Worm (Caenorhabditis elegans) whole organism, L2 larva: Measurements from ENCODE around the gene josd-1.

ENCODE experiments used
- C34F6.9 ChIP-seq: fragments of 150-350 bp; optimal IDR thresholded peaks from 2 replicates; lab custom pipeline; 2014; ENCODE audit warnings: missing biosample characterization, missing genetic modification characterization
- F13H6.1 ChIP-seq: sonication (generic microtip); optimal IDR thresholded peaks from 2 replicates; lab custom pipeline; 2016; ENCODE audit warnings: missing genetic modification characterization, missing compliant biosample characterization
- R02D3.7 ChIP-seq: fragments of 150-350 bp; optimal IDR thresholded peaks from 2 replicates; lab custom pipeline; 2014; ENCODE audit warnings: missing biosample characterization, missing genetic modification characterization
- Y55F3AM.14 ChIP-seq: fragments of 200-800 bp; sonication (Bioruptor generic); optimal IDR thresholded peaks from 2 replicates; lab custom pipeline; 2018; ENCODE audit warnings: mild to moderate bottlenecking, missing genetic modification characterization, missing compliant biosample characterization
- ZK546.5 ChIP-seq: sonication (generic microtip); optimal IDR thresholded peaks from 2 replicates; lab custom pipeline; 2017; ENCODE audit warnings: missing biosample characterization, missing genetic modification characterization
- alr-1 ChIP-seq: fragments of 150-350 bp; optimal IDR thresholded peaks from 2 replicates; lab custom pipeline; 2014; ENCODE audit warnings: missing biosample characterization, missing genetic modification characterization
- aly-2 ChIP-seq: fragments of 150-350 bp; optimal IDR thresholded peaks from 2 replicates; lab custom pipeline; 2014; ENCODE audit warnings: missing biosample characterization, missing genetic modification characterization
- ama-1 ChIP-seq: fragments of 150-350 bp; optimal IDR thresholded peaks from 2 replicates; lab custom pipeline; 2018; ENCODE audit warnings: inconsistent platforms
- blmp-1 ChIP-seq: sonication (generic microtip); optimal IDR thresholded peaks from 2 replicates; lab custom pipeline; 2017; ENCODE audit warnings: missing genetic modification characterization, mild to moderate bottlenecking, missing compliant biosample characterization, antibody characterized with exemption, moderate library complexity; ENCODE audit not compliant: insufficient read depth
- ceh-16 ChIP-seq: fragments of 150-350 bp; optimal IDR thresholded peaks from 2 replicates; lab custom pipeline; 2014; ENCODE audit warnings: missing biosample characterization, missing genetic modification characterization
- ceh-82 ChIP-seq: fragments of 150-350 bp; optimal IDR thresholded peaks from 2 replicates; lab custom pipeline; 2014; ENCODE audit warnings: missing biosample characterization, missing genetic modification characterization
- crh-2 ChIP-seq: sonication (generic microtip); optimal IDR thresholded peaks from 2 replicates; lab custom pipeline; 2017; ENCODE audit warnings: missing biosample characterization, missing genetic modification characterization
- dmd-4 ChIP-seq: sonication (generic microtip); optimal IDR thresholded peaks from 2 replicates; lab custom pipeline; 2017; ENCODE audit warnings: missing biosample characterization, missing genetic modification characterization
- egl-27 ChIP-seq: sonication (generic microtip); optimal IDR thresholded peaks from 3 replicates; lab custom pipeline; 2017; ENCODE audit warnings: missing biosample characterization, missing genetic modification reagents, missing genetic modification characterization
- elt-3 ChIP-seq: sonication (generic microtip); optimal IDR thresholded peaks from 2 replicates; lab custom pipeline; 2017; ENCODE audit warnings: missing biosample characterization, missing genetic modification characterization
- fos-1 ChIP-seq: fragments of 150-350 bp; optimal IDR thresholded peaks from 2 replicates; lab custom pipeline; 2014; ENCODE audit warnings: missing biosample characterization, missing genetic modification characterization
- gmeb-1 ChIP-seq: fragments of 150-350 bp; optimal IDR thresholded peaks from 2 replicates; lab custom pipeline; 2014; ENCODE audit warnings: missing biosample characterization, missing genetic modification characterization
- lin-11 ChIP-seq: fragments of 150-350 bp; sonication (generic microtip); optimal IDR thresholded peaks from 2 replicates; lab custom pipeline; 2014; ENCODE audit warnings: missing biosample characterization, missing genetic modification characterization, inconsistent platforms, mixed read lengths
- lin-13 ChIP-seq: fragments of 150-350 bp; optimal IDR thresholded peaks from 2 replicates; lab custom pipeline; 2014; ENCODE audit warnings: missing biosample characterization, missing genetic modification reagents, missing genetic modification characterization
- lin-39 ChIP-seq: fragments of 150-350 bp; optimal IDR thresholded peaks from 2 replicates; lab custom pipeline; 2014; ENCODE audit warnings: missing biosample characterization, missing genetic modification reagents, missing genetic modification characterization
- lsy-2 ChIP-seq, 2 experiments: fragments of 150-350 bp in 1 of 2; sonication (generic microtip) in 1 of 2; optimal IDR thresholded peaks; 2 replicates each; lab custom pipeline; 2014 to 2017; ENCODE audit warnings: missing biosample characterization in 2 of 2, missing genetic modification characterization in 2 of 2
- mab-5 ChIP-seq: fragments of 150-350 bp; optimal IDR thresholded peaks from 2 replicates; lab custom pipeline; 2014; ENCODE audit warnings: missing biosample characterization, missing genetic modification characterization
- mbf-1 ChIP-seq: sonication (generic microtip); optimal IDR thresholded peaks from 2 replicates; lab custom pipeline; 2017; ENCODE audit warnings: missing biosample characterization, missing genetic modification characterization
- mdl-1 ChIP-seq, 2 experiments: fragments of 150-350 bp in 1 of 2; sonication (generic microtip) in 1 of 2; optimal IDR thresholded peaks; 2 replicates each; lab custom pipeline; 2017; ENCODE audit warnings: missing biosample characterization in 2 of 2, missing genetic modification characterization in 2 of 2
- nhr-10 ChIP-seq: sonication (generic microtip); optimal IDR thresholded peaks from 2 replicates; lab custom pipeline; 2017; ENCODE audit warnings: missing biosample characterization, missing genetic modification characterization
- nhr-12 ChIP-seq: fragments of 150-350 bp; optimal IDR thresholded peaks from 2 replicates; lab custom pipeline; 2014; ENCODE audit warnings: missing biosample characterization, missing genetic modification characterization
- nhr-129 ChIP-seq: fragments of 150-350 bp; optimal IDR thresholded peaks from 2 replicates; lab custom pipeline; 2014; ENCODE audit warnings: missing biosample characterization, missing genetic modification characterization
- nhr-21 ChIP-seq: fragments of 150-350 bp; optimal IDR thresholded peaks from 2 replicates; lab custom pipeline; 2014; ENCODE audit warnings: missing biosample characterization, missing genetic modification characterization
- nhr-23 ChIP-seq: fragments of 150-350 bp; optimal IDR thresholded peaks from 2 replicates; lab custom pipeline; 2014; ENCODE audit warnings: missing biosample characterization, missing genetic modification reagents, missing genetic modification characterization
- nhr-237 ChIP-seq: fragments of 150-350 bp; optimal IDR thresholded peaks from 2 replicates; lab custom pipeline; 2014; ENCODE audit warnings: missing biosample characterization, missing genetic modification characterization
- nhr-25 ChIP-seq: fragments of 150-350 bp; sonication (generic microtip); optimal IDR thresholded peaks from 3 replicates; lab custom pipeline; 2014; ENCODE audit warnings: missing biosample characterization, missing genetic modification characterization
- nhr-6 ChIP-seq: fragments of 150-350 bp; optimal IDR thresholded peaks from 2 replicates; lab custom pipeline; 2014; ENCODE audit warnings: missing biosample characterization, missing genetic modification characterization
- nhr-77 ChIP-seq: fragments of 150-350 bp; optimal IDR thresholded peaks from 2 replicates; lab custom pipeline; 2014; ENCODE audit warnings: missing biosample characterization, missing genetic modification characterization
- sem-4 ChIP-seq: fragments of 150-350 bp; optimal IDR thresholded peaks from 2 replicates; lab custom pipeline; 2014; ENCODE audit warnings: missing biosample characterization, missing genetic modification reagents, missing genetic modification characterization
- skn-1 ChIP-seq: sonication (generic microtip); optimal IDR thresholded peaks from 2 replicates; lab custom pipeline; 2017; ENCODE audit warnings: missing biosample characterization, missing genetic modification characterization
- sma-3 ChIP-seq: sonication (generic microtip); optimal IDR thresholded peaks from 2 replicates; lab custom pipeline; 2016; ENCODE audit warnings: missing genetic modification reagents, missing genetic modification characterization, missing compliant biosample characterization
- sma-9 ChIP-seq, 2 experiments: fragments of 150-350 bp in 1 of 2; sonication (generic microtip) in 1 of 2; optimal IDR thresholded peaks; 2 replicates each; lab custom pipeline; 2014 to 2016; ENCODE audit warnings: missing genetic modification characterization in 2 of 2, mild to moderate bottlenecking in 1 of 2, missing biosample characterization in 1 of 2, missing compliant biosample characterization in 1 of 2, missing genetic modification reagents in 1 of 2, moderate library complexity in 1 of 2
- snpc-4 ChIP-seq: fragments of 150-350 bp; optimal IDR thresholded peaks from 2 replicates; lab custom pipeline; 2014; ENCODE audit warnings: missing biosample characterization, missing genetic modification characterization
- zag-1 ChIP-seq: fragments of 150-350 bp; optimal IDR thresholded peaks from 2 replicates; lab custom pipeline; 2014; ENCODE audit warnings: missing biosample characterization, missing genetic modification characterization
- ztf-1 ChIP-seq: fragments of 200-800 bp; sonication (Bioruptor generic); conservative IDR thresholded peaks from 2 replicates; pipeline ENCODE4 v1.3.6; 2022; ENCODE audit warnings: missing genetic modification characterization, missing compliant biosample characterization
- ztf-11 ChIP-seq: sonication (generic microtip); optimal IDR thresholded peaks from 2 replicates; lab custom pipeline; 2017; ENCODE audit warnings: missing biosample characterization, missing genetic modification characterization
- ztf-4 ChIP-seq: fragments of 150-350 bp; optimal IDR thresholded peaks from 2 replicates; lab custom pipeline; 2014; ENCODE audit warnings: missing biosample characterization, missing genetic modification characterization

The josd-1 gene

ce11 chrIII:2873116-2873644 is 36.7 kb downstream of the josd-1 start:
- TF ChIP-seq nhr-12 (tag; lab: Kevin White, UChicago) (no peak), ceh-82 (tag; lab: Kevin White, UChicago) (no peak), nhr-25 (tag; lab: Kevin White, UChicago) (peak; percentile 49), ztf-11 (tag; lab: Kevin White, UChicago) (no peak), blmp-1 (tag; lab: Kevin White, UChicago) (peak; percentile 74), nhr-237 (tag; lab: Kevin White, UChicago) (no peak)

DNA sequence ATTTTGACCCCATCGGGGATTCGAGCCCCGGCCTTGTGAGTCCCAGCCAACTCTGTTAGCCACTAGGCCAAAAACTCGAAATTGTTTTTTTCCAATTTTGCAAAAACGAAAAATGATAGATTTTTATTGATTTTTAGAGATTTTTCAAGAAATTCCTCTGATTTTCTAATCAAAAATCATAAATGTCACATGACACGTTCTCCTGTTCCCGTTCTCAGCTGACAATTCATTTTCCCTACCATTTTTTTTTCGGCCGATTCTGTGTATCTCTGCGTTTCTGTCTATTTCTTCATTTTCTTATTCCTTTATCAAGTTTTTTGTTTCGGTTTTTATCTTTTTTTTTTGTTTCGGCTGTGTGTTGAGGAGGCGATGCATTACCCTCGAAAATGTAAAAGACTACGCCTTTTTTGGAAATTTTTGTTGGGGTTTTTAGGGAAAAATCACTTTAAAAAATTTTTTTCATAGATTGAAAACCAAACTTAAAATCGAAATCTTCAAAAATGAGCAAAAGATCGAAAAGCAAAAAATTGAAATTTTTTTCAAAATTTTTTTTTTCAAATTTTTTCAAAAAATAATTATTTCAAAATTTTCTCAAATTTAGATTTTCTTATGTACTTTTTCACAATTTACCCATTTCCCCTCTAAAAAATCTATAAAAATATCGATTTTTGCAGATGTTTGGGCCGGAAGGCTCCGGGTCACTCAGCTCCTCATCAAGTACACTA is 37.9 kb downstream of the josd-1 start, which contains the start of gene klf-1:
TSS of gene klf-1 (plus strand) at position 675 of the 725 bp plus-strand sequence.
- peak in 1 of 2 experiments; percentile 18 for TF ChIP-seq lsy-2 (tag; optimal IDR thresholded peaks at IDR 0.05; lab: Kevin White, UChicago)
- TF ChIP-seq elt-3 (tag; lab: Kevin White, UChicago), result no peak
- no peak for TF ChIP-seq nhr-23 (tag; lab: Kevin White, UChicago)
- TF ChIP-seq blmp-1 (tag; lab: Kevin White, UChicago), result peak; percentile 32
- TF ChIP-seq mab-5, result no peak
- peak; percentile 36 for TF ChIP-seq sma-3 (GFP tag; lab: Kevin White, UChicago)
- no peak for TF ChIP-seq R02D3.7
- TF ChIP-seq sma-9 (GFP tag; optimal IDR thresholded peaks at IDR 0.05; lab: Kevin White, UChicago), result peak; percentile 42
- TF ChIP-seq sma-9 (tag; optimal IDR thresholded peaks at IDR 0.05; lab: Kevin White, UChicago), result no peak
- no peak for TF ChIP-seq mbf-1 (tag; lab: Kevin White, UChicago)
- no peak for TF ChIP-seq nhr-6 (tag; lab: Kevin White, UChicago)
- TF ChIP-seq lin-11, result no peak
- TF ChIP-seq ZK546.5, result no peak
- TF ChIP-seq ztf-1 (GFP tag; lab: Robert Waterston, UW), result no peak
- peak; percentile 14 for TF ChIP-seq nhr-21 (tag; lab: Kevin White, UChicago)
- no peak for TF ChIP-seq C34F6.9 (tag; lab: Kevin White, UChicago)
- peak; percentile 3 for TF ChIP-seq gmeb-1
- peak; percentile 9 for TF ChIP-seq F13H6.1 (tag; lab: Kevin White, UChicago)
- no peak for TF ChIP-seq aly-2 (tag; lab: Kevin White, UChicago)
- TF ChIP-seq egl-27 (tag; lab: Kevin White, UChicago), result no peak
- TF ChIP-seq ztf-4 (tag; lab: Kevin White, UChicago), result no peak
- peak; percentile 59 for TF ChIP-seq nhr-25 (tag; lab: Kevin White, UChicago)
- no peak for TF ChIP-seq Y55F3AM.14 (GFP tag; lab: Kevin White, UChicago)
- TF ChIP-seq ceh-16, result no peak
- no peak for TF ChIP-seq nhr-12 (tag; lab: Kevin White, UChicago)
- TF ChIP-seq skn-1, result no peak
- peak; percentile 19 for TF ChIP-seq fos-1 (tag; lab: Kevin White, UChicago)
- TF ChIP-seq ama-1 (lab: Kevin White, UChicago), result no peak
- no peak for TF ChIP-seq nhr-10 (tag; lab: Kevin White, UChicago)
- no peak for TF ChIP-seq dmd-4 (tag; lab: Kevin White, UChicago)
- peak; percentile 61 for TF ChIP-seq crh-2 (tag; lab: Kevin White, UChicago)
- TF ChIP-seq lin-39 (tag; lab: Kevin White, UChicago), result no peak
- TF ChIP-seq ceh-82 (tag; lab: Kevin White, UChicago), result no peak
- TF ChIP-seq alr-1 (tag; lab: Kevin White, UChicago), result no peak

ce11 chrIII:2875946-2876345 is 39.5 kb downstream of the josd-1 start:
- TF ChIP-seq ceh-82 (tag; lab: Kevin White, UChicago), result no peak
- no peak for TF ChIP-seq zag-1 (tag; lab: Kevin White, UChicago)
- peak; percentile 70 for TF ChIP-seq F13H6.1 (tag; lab: Kevin White, UChicago)
- peak; percentile 16 for TF ChIP-seq snpc-4
- TF ChIP-seq ztf-11 (tag; lab: Kevin White, UChicago), result no peak
- peak; percentile 36 for TF ChIP-seq ztf-4 (tag; lab: Kevin White, UChicago)
- no peak for TF ChIP-seq ztf-1 (GFP tag; lab: Robert Waterston, UW)
- TF ChIP-seq nhr-21 (tag; lab: Kevin White, UChicago), result peak; percentile 88
- no peak for TF ChIP-seq nhr-77
- TF ChIP-seq egl-27 (tag; lab: Kevin White, UChicago), result peak; percentile 64
- TF ChIP-seq sma-9 (GFP tag; optimal IDR thresholded peaks at IDR 0.05; lab: Kevin White, UChicago), result peak; percentile 92
- TF ChIP-seq sma-9 (tag; optimal IDR thresholded peaks at IDR 0.05; lab: Kevin White, UChicago), result no peak
- peak; percentile 60 for TF ChIP-seq gmeb-1
- peak; percentile 15 for TF ChIP-seq Y55F3AM.14 (GFP tag; lab: Kevin White, UChicago)
- TF ChIP-seq fos-1 (tag; lab: Kevin White, UChicago), result peak; percentile 88
- TF ChIP-seq lin-13 (GFP tag; lab: Kevin White, UChicago), result peak; percentile 63
- peak; percentile 80 for TF ChIP-seq crh-2 (tag; lab: Kevin White, UChicago)
- TF ChIP-seq ceh-16, result peak; percentile 2
- TF ChIP-seq lsy-2 (tag; optimal IDR thresholded peaks at IDR 0.05; lab: Kevin White, UChicago), result peak; percentile 10 to 68
- peak; percentile 96 for TF ChIP-seq sma-3 (GFP tag; lab: Kevin White, UChicago)
- TF ChIP-seq R02D3.7, result no peak
- TF ChIP-seq mdl-1 (tag; optimal IDR thresholded peaks at IDR 0.05; lab: Kevin White, UChicago), result peak in 1 of 2 experiments; percentile 63
- TF ChIP-seq mab-5, result no peak
- TF ChIP-seq blmp-1 (tag; lab: Kevin White, UChicago), result peak; percentile 92
- peak; percentile 95 for TF ChIP-seq nhr-25 (tag; lab: Kevin White, UChicago)
- peak; percentile 16 for TF ChIP-seq nhr-6 (tag; lab: Kevin White, UChicago)
- TF ChIP-seq nhr-129, result peak; percentile 49
- TF ChIP-seq C34F6.9 (tag; lab: Kevin White, UChicago), result peak; percentile 28
- TF ChIP-seq sem-4, result peak; percentile 29
